Worm (Caenorhabditis elegans) whole organism, late embryonic: ENCODE data around the gene Y73C8B.2.

Source experiments
- C08G9.2 ChIP-seq: sonication (generic microtip); optimal IDR thresholded peaks from 2 replicates; lab custom pipeline; 2016; ENCODE audit warnings: mild to moderate bottlenecking, missing genetic modification characterization, moderate library complexity, missing compliant biosample characterization
- C38D4.7 ChIP-seq: fragments of 200-800 bp; sonication (Bioruptor generic); optimal IDR thresholded peaks from 2 replicates; lab custom pipeline; 2018; ENCODE audit warnings: mild to moderate bottlenecking, missing genetic modification characterization, moderate library complexity, missing compliant biosample characterization
- F13H6.1 ChIP-seq: sonication (generic microtip); optimal IDR thresholded peaks from 2 replicates; lab custom pipeline; 2016; ENCODE audit warnings: missing genetic modification characterization, missing compliant biosample characterization
- K02D7.2 ChIP-seq: sonication (generic microtip); optimal IDR thresholded peaks from 2 replicates; lab custom pipeline; 2017; ENCODE audit warnings: mild to moderate bottlenecking, missing genetic modification characterization, missing compliant biosample characterization
- T23F11.4 ChIP-seq: fragments of 200-800 bp; sonication (Bioruptor generic); optimal IDR thresholded peaks from 2 replicates; lab custom pipeline; 2018; ENCODE audit warnings: mild to moderate bottlenecking, missing genetic modification characterization, missing compliant biosample characterization
- Y22D7AL.16 ChIP-seq: sonication (generic microtip); optimal IDR thresholded peaks from 2 replicates; lab custom pipeline; 2016; ENCODE audit warnings: missing genetic modification characterization, missing compliant biosample characterization
- ahr-1 ChIP-seq: sonication (generic microtip); optimal IDR thresholded peaks from 2 replicates; lab custom pipeline; 2016; ENCODE audit warnings: missing genetic modification characterization, missing compliant biosample characterization
- ama-1 ChIP-seq: fragments of 150-350 bp; optimal IDR thresholded peaks from 2 replicates; lab custom pipeline; 2014
- ceh-18 ChIP-seq: sonication (generic microtip); optimal IDR thresholded peaks from 2 replicates; lab custom pipeline; 2016; ENCODE audit warnings: missing genetic modification characterization, missing compliant biosample characterization
- ceh-22 ChIP-seq: sonication (generic microtip); optimal IDR thresholded peaks from 2 replicates; lab custom pipeline; 2017; ENCODE audit warnings: missing biosample characterization, missing genetic modification characterization
- ceh-24 ChIP-seq: sonication (generic microtip); optimal IDR thresholded peaks from 2 replicates; lab custom pipeline; 2016; ENCODE audit warnings: mild to moderate bottlenecking, missing genetic modification characterization, missing compliant biosample characterization
- ceh-31 ChIP-seq: sonication (generic microtip); optimal IDR thresholded peaks from 2 replicates; lab custom pipeline; 2016; ENCODE audit warnings: missing genetic modification characterization, missing compliant biosample characterization
- ceh-6 ChIP-seq: fragments of 200-800 bp; sonication (Bioruptor generic); optimal IDR thresholded peaks from 2 replicates; lab custom pipeline; 2018; ENCODE audit warnings: mild to moderate bottlenecking, missing genetic modification characterization, missing compliant biosample characterization
- ceh-9 ChIP-seq: sonication (generic microtip); optimal IDR thresholded peaks from 2 replicates; lab custom pipeline; 2016; ENCODE audit warnings: mild to moderate bottlenecking, missing genetic modification characterization, inconsistent platforms, missing compliant biosample characterization
- che-1 ChIP-seq: sonication (generic microtip); optimal IDR thresholded peaks from 2 replicates; lab custom pipeline; 2016; ENCODE audit warnings: mild to moderate bottlenecking, missing genetic modification characterization, missing compliant biosample characterization
- dve-1 ChIP-seq: sonication (generic microtip); optimal IDR thresholded peaks from 2 replicates; lab custom pipeline; 2017; ENCODE audit warnings: antibody characterized with exemption, mild to moderate bottlenecking, missing genetic modification characterization, missing compliant biosample characterization
- elt-2 ChIP-seq: sonication (generic microtip); optimal IDR thresholded peaks from 2 replicates; lab custom pipeline; 2016; ENCODE audit warnings: missing genetic modification reagents, missing genetic modification characterization, missing compliant biosample characterization
- elt-4 ChIP-seq: sonication (generic microtip); optimal IDR thresholded peaks from 2 replicates; lab custom pipeline; 2016; ENCODE audit warnings: missing genetic modification characterization, missing compliant biosample characterization
- ets-4 ChIP-seq: sonication (generic microtip); optimal IDR thresholded peaks from 2 replicates; lab custom pipeline; 2016; ENCODE audit warnings: missing genetic modification characterization, missing compliant biosample characterization
- fkh-6 ChIP-seq: sonication (generic microtip); optimal IDR thresholded peaks from 2 replicates; lab custom pipeline; 2016; ENCODE audit warnings: missing genetic modification characterization, missing compliant biosample characterization
- gmeb-2 ChIP-seq: sonication (generic microtip); optimal IDR thresholded peaks from 2 replicates; lab custom pipeline; 2016; ENCODE audit warnings: missing genetic modification characterization, inconsistent platforms, missing compliant biosample characterization
- hlh-13 ChIP-seq: fragments of 200-800 bp; sonication (Bioruptor generic); optimal IDR thresholded peaks from 2 replicates; lab custom pipeline; 2018; ENCODE audit warnings: mild to moderate bottlenecking, missing genetic modification characterization, missing compliant biosample characterization
- hlh-6 ChIP-seq: sonication (generic microtip); optimal IDR thresholded peaks from 2 replicates; lab custom pipeline; 2016; ENCODE audit warnings: missing genotype, missing genetic modification characterization, missing compliant biosample characterization
- hlh-8 ChIP-seq: sonication (generic microtip); optimal IDR thresholded peaks from 2 replicates; lab custom pipeline; 2016; ENCODE audit warnings: missing genotype, missing genetic modification characterization, missing compliant biosample characterization
- lim-6 ChIP-seq: sonication (generic microtip); optimal IDR thresholded peaks from 2 replicates; lab custom pipeline; 2016; ENCODE audit warnings: missing genetic modification characterization, missing compliant biosample characterization
- lin-11 ChIP-seq: fragments of 200-800 bp; sonication (Bioruptor generic); optimal IDR thresholded peaks from 2 replicates; lab custom pipeline; 2018; ENCODE audit warnings: mild to moderate bottlenecking, missing genetic modification characterization, missing compliant biosample characterization
- madf-2 ChIP-seq: sonication (generic microtip); optimal IDR thresholded peaks from 2 replicates; lab custom pipeline; 2017; ENCODE audit warnings: missing genetic modification characterization, missing compliant biosample characterization
- nfya-1 ChIP-seq: sonication (generic microtip); optimal IDR thresholded peaks from 2 replicates; lab custom pipeline; 2017; ENCODE audit warnings: missing genetic modification characterization, mild to moderate bottlenecking, missing compliant biosample characterization, antibody characterized with exemption, moderate library complexity
- odd-2 ChIP-seq: sonication (generic microtip); optimal IDR thresholded peaks from 2 replicates; lab custom pipeline; 2017; ENCODE audit warnings: antibody characterized with exemption, mild to moderate bottlenecking, missing genetic modification characterization, missing compliant biosample characterization
- pag-3 ChIP-seq: sonication (generic microtip); optimal IDR thresholded peaks from 2 replicates; lab custom pipeline; 2016; ENCODE audit warnings: missing compliant biosample characterization, missing genetic modification characterization, borderline replicate concordance
- pha-4 ChIP-seq: fragments of 150-350 bp; optimal IDR thresholded peaks from 2 replicates; lab custom pipeline; 2018; ENCODE audit warnings: missing biosample characterization, missing genetic modification reagents, missing genetic modification characterization
- pros-1 ChIP-seq: fragments of 150-350 bp; optimal IDR thresholded peaks from 2 replicates; lab custom pipeline; 2014; ENCODE audit warnings: missing biosample characterization, missing genetic modification reagents, missing genetic modification characterization
- sox-2 ChIP-seq: fragments of 200-800 bp; sonication (Bioruptor generic); IDR thresholded peaks from 2 replicates; pipeline ENCODE4 v1.3.6; 2022; ENCODE audit warnings: missing genetic modification reagents, missing genetic modification characterization, missing compliant biosample characterization
- syd-9 ChIP-seq: sonication (generic microtip); optimal IDR thresholded peaks from 2 replicates; lab custom pipeline; 2016; ENCODE audit warnings: mild to moderate bottlenecking, missing genetic modification characterization, moderate library complexity, missing compliant biosample characterization
- ttx-3 ChIP-seq: sonication (generic microtip); optimal IDR thresholded peaks from 2 replicates; lab custom pipeline; 2016; ENCODE audit warnings: missing genetic modification reagents, missing genetic modification characterization, missing compliant biosample characterization
- unc-3 ChIP-seq, 2 experiments: fragments of 200-800 bp in 1 of 2; sonication (Bioruptor generic) in 1 of 2; sonication (generic microtip) in 1 of 2; conservative IDR thresholded peaks in 1 of 2; optimal IDR thresholded peaks in 1 of 2; 2 replicates each; pipeline versions ENCODE4 v1.3.6 to Lab custom; 2016 to 2022; ENCODE audit warnings: missing compliant biosample characterization in 2 of 2, missing genetic modification characterization in 2 of 2, missing genetic modification reagents in 1 of 2

Gene Y73C8B.2

DNA sequence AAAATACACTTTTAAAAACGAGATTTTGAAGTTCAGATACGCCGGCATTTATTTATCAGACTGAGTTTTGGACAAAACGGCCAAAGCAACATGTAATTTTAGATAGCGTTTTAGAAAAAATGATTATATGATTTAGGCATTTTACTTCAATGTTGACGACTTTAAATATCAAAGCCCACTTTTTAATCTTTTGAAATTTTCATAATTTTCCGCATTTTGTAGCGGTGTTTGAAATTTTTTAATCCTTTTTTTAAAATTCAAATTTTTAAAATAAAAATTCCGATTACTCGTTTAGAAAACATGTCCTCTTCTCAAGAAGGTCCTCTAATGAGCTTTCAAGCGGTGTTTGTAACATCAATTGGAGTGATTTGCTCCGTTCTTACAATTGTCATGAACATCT lies 25.0 kb downstream of the Y73C8B.2 start, which contains the start of gene srbc-6:
Gene srbc-6, plus strand, starts transcription at position 301 of the 400 bp plus-strand sequence.
- TF ChIP-seq gmeb-2 (tag; lab: Kevin White, UChicago) (no peak), odd-2 (tag; lab: Kevin White, UChicago) (no peak), ahr-1 (no peak), unc-3 (GFP tag; conservative IDR thresholded peaks at IDR 0.05; lab: Robert Waterston, UW) (no peak), unc-3 (tag; optimal IDR thresholded peaks at IDR 0.05; lab: Kevin White, UChicago) (no peak), syd-9 (tag; lab: Kevin White, UChicago) (no peak), elt-2 (tag; lab: Kevin White, UChicago) (no peak), dve-1 (tag; lab: Kevin White, UChicago) (no peak), ama-1 (lab: Kevin White, UChicago) (no peak), nfya-1 (tag; lab: Kevin White, UChicago) (no peak), sox-2 (GFP tag; lab: Robert Waterston, UW) (no peak), pros-1 (tag; lab: Kevin White, UChicago) (no peak), elt-4 (tag; lab: Kevin White, UChicago) (no peak), ceh-6 (GFP tag; lab: Kevin White, UChicago) (no peak), che-1 (tag; lab: Kevin White, UChicago) (no peak), lim-6 (tag; lab: Kevin White, UChicago) (no peak), madf-2 (tag; lab: Kevin White, UChicago) (no peak)

ce11 chrV:3168650-3169049 lies 26.2 kb downstream of the Y73C8B.2 start, which contains the start of gene C36C5.15:
C36C5.15 (minus strand) TSS chrV:3168750.
- no peak for TF ChIP-seq ets-4
- no peak for TF ChIP-seq pha-4
- TF ChIP-seq lin-11 (tag; lab: Kevin White, UChicago) = no peak
- no peak for TF ChIP-seq sox-2 (GFP tag; lab: Robert Waterston, UW)
- no peak for TF ChIP-seq hlh-8 (tag; lab: Kevin White, UChicago)
- TF ChIP-seq lim-6 (tag; lab: Kevin White, UChicago) = no peak
- no peak for TF ChIP-seq ceh-18 (tag; lab: Kevin White, UChicago)
- no peak for TF ChIP-seq fkh-6 (tag; lab: Kevin White, UChicago)
- no peak for TF ChIP-seq elt-2 (tag; lab: Kevin White, UChicago)
- no peak for TF ChIP-seq hlh-6 (tag; lab: Kevin White, UChicago)
- no peak for TF ChIP-seq ceh-9 (tag; lab: Kevin White, UChicago)
- no peak for TF ChIP-seq T23F11.4 (GFP tag; lab: Kevin White, UChicago)
- TF ChIP-seq, all 69 proteins: peak for 0

DNA sequence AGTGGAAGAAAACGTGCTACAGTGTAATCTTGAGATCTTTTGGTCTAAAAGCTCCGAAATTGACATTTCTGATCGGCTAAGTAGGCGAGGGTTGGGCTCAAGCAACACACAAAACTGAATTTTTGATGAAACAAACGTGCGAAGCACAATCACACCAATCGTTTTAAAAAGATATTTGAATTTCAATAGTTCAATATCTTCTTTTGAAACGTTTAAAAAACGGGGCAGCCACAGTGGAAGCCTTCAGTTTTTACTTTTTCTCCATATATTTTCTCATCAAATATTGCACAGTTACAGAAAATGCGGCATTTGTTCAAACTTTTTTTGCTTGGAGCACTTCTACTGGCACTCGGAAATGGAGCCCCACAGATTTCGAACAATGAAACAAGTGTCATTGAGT lies 28.5 kb downstream of the Y73C8B.2 start, which contains the start of gene C36C5.4:
Gene C36C5.4, plus strand, starts transcription at position 301 of the 400 bp plus-strand sequence.
- TF ChIP-seq pha-4 (no peak), ahr-1 (no peak), nfya-1 (tag; lab: Kevin White, UChicago) (no peak), Y22D7AL.16 (tag; lab: Kevin White, UChicago) (no peak)
- TF ChIP-seq, all 69 proteins: peak for 0

DNA sequence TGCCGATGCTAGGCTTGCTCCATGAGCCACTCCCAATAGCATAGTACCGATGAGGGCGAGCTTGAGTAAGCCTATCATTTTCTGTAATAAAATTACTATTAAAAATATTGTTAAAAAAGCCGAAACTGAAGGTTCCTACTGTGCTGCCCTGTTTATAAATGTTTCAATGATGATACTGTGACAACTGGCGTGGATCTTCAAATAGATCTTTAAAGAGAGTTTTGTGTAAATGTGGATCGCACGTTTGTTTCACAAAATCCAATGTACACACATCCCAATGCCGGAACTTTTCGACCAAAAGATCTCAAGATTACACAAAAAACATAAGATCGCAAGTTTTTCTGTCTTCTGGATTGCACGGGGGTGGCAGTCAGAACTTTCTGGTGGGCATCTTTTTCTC lies 29.4 kb downstream of the Y73C8B.2 start, which contains the start of gene C36C5.14:
Gene C36C5.14, minus strand, starts transcription at position 101 of the 400 bp plus-strand sequence.
- TF ChIP-seq hlh-13 = no peak
- TF ChIP-seq hlh-6 (tag; lab: Kevin White, UChicago) = no peak
- TF ChIP-seq K02D7.2 (tag; lab: Kevin White, UChicago) = no peak
- TF ChIP-seq C38D4.7 (GFP tag; lab: Kevin White, UChicago) = no peak
- no peak for TF ChIP-seq ceh-22
- TF ChIP-seq ceh-31 (tag; lab: Kevin White, UChicago) = no peak
- no peak for TF ChIP-seq F13H6.1 (tag; lab: Kevin White, UChicago)
- TF ChIP-seq pag-3 (tag; lab: Kevin White, UChicago) = no peak
- TF ChIP-seq C08G9.2 = no peak
- no peak for TF ChIP-seq ceh-24
- no peak for TF ChIP-seq ttx-3 (tag; lab: Kevin White, UChicago)
- no peak for TF ChIP-seq pros-1 (tag; lab: Kevin White, UChicago)
- no peak for TF ChIP-seq hlh-8 (tag; lab: Kevin White, UChicago)
- TF ChIP-seq, all 69 proteins: peak for 0
